Worm (Caenorhabditis elegans): ENCODE data around the gene abhd-3.2.

DNA sequence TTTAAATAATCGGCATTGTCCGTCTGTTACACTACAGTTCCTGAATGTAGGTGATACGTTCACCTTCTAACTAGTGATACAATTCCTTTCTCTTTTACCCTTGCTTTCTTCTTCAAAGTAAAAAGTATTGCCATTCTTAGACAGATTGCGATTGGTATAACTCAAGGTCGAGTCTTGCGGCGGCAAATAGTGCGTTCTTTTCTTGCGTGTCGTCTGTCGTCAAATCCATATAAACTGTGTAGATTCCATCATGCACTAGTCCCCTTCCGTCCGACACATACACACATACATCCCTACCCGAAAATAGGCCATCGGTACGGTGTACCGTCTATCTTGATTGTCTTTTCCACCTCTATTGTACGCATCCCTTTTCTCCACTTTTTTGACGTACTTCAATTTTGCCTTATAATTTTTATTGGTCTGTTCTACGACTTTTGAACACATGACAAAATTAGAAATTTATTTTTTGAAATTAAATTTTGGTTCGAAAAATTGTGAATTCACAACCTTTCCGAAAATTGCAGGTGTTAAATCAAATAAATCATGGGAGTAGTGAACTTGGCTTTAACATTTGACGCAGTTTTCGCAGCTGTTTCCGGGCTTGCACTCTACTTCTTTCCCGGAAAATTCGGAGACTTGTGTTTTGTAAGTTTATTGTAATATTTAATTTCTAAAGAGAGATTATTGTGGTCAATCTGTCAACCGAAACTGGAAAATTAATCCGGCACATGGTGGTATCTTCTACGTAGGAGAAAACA lies 2.6 kb upstream of the abhd-3.2 start, which contains the start of gene C44C1.1:
- no peak for TF ChIP-seq vab-15 (tag; optimal IDR thresholded peaks at IDR 0.05)
- no peak for TF ChIP-seq sox-4 (tag; optimal IDR thresholded peaks at IDR 0.05)
- TF ChIP-seq lin-14 (GFP tag; optimal IDR thresholded peaks at IDR 0.05), result peak; percentile 80
- TF ChIP-seq unc-86 (tag; optimal IDR thresholded peaks at IDR 0.05), result no peak
- TF ChIP-seq snpc-4 (tag; optimal IDR thresholded peaks at IDR 0.05), result no peak
- peak in 1 of 2 experiments; percentile 6 for TF ChIP-seq mdl-1 (tag; optimal IDR thresholded peaks at IDR 0.05)
- TF ChIP-seq unc-62 (GFP tag; optimal IDR thresholded peaks at IDR 0.05), result no peak
- no peak for TF ChIP-seq lin-15B (tag; optimal IDR thresholded peaks at IDR 0.05)
